Fruit fly (Drosophila melanogaster) S2 (cell line): Measurements from ENCODE around the gene Ilp8.
A peak's percentile ranks its signal among the peaks of the same experiment; 100 is the strongest.

Experiments used
- CG8478 ChIP-seq: fragments of >200 bp; optimal IDR thresholded peaks from 2 replicates; lab custom pipeline; 2018
- CTCF ChIP-seq, 2 experiments: fragments of >200 bp; optimal IDR thresholded peaks; 2 replicates each; lab custom pipeline; 2018

The Ilp8 gene

DNA sequence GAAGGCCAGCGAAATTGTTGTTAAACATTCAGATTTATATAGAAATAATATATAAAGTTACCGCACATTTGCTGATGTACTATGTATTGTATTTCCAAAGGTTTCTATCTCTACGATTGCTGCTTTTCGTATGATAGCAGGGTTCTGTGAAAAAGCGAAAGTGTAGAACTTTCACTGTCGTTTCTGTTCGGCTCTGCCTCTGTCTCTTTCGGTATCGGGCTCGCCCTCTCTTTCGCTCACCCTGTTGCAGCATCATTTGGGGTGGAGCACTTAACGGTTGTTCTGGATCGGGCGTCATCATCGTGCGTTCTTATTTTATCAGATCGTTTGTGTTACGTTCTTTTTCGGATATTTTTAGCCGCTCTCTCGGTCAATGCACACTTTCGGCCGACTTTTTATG is 1.4 kb upstream of the Ilp8 start:
- TF ChIP-seq CTCF (optimal IDR thresholded peaks at IDR 0.05; lab: Kevin White, UChicago), result no peak
- TF ChIP-seq CG8478 (lab: Kevin White, UChicago), result no peak

DNA sequence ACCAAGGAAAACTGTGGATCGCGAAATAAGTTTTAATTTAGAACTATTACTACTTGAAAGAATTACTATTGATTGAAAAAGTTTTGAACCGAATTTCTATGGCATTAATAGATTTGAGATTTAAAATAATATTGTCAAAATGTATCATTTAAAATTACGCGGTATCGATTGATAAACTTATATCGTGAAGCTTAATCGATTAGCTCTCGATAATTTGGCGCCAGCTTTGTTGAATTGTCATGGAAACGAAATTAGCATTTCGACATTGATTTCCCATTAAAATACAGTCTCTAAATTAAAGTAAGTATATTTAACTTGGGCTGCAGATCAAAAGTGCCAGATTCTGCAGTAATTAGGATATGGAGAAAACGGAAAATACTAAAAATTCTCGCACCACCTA is 4.6 kb downstream of the Ilp8 start, which contains the start of gene CG7730:
Gene CG7730, plus strand, starts transcription at position 206 of the 400 bp plus-strand sequence.
- TF ChIP-seq CG8478 (lab: Kevin White, UChicago) (no peak), CTCF (optimal IDR thresholded peaks at IDR 0.05; lab: Kevin White, UChicago) (no peak)

DNA sequence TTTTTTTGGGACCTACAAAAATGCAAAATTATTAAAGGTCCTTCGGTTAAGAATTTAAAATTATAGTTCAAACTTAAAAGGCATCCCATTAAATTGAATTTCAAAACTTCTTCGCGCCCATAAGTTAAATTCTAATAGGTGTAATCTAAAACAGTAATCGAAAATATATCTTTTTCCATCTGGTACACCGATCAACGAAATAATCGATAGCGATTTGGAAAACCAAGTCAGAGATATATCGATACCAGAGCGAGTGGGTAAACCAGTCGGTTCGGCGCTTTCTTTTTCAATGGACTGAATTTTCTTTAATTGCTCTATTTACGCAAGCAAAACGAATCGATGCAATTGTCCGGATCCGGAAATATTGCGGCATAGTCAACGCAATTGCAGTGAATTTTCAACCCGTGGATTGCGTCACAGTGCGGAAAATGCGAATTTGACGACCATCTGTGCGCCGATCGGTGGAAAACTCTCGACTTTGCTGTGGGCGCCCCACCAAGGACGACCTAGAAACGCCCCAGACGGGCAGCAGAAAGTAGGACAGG is 7.7 kb downstream of the Ilp8 start, which contains the start of gene Fit2:
Gene Fit2, plus strand, starts transcription at position 234 of the 545 bp plus-strand sequence.
- TF ChIP-seq CTCF (optimal IDR thresholded peaks at IDR 0.05; lab: Kevin White, UChicago) (no peak), CG8478 (lab: Kevin White, UChicago) (no peak)

DNA sequence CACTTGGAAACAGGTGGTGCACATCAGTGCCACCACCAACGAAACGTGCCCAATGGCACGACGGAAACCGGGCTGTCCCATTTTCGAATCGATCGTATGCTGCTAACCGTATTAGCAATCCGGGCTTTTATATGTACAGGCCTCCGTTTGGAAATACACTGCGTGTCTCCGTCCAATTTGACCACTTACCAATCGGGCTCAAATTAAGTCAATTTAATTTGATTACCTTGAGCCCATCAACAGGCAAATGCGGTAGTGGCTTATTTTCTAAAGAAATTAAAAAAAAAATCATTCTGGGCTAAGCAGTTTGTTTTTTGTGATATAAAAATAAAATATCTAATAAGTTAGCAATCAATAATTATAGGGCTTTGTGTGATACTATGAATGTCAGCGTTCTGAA is 8.2 kb downstream of the Ilp8 start, which contains the start of gene a10:
Gene a10, minus strand, starts transcription at position 101 of the 400 bp plus-strand sequence.
- TF ChIP-seq CG8478 (lab: Kevin White, UChicago) (no peak), CTCF (optimal IDR thresholded peaks at IDR 0.05; lab: Kevin White, UChicago) (no peak)

DNA sequence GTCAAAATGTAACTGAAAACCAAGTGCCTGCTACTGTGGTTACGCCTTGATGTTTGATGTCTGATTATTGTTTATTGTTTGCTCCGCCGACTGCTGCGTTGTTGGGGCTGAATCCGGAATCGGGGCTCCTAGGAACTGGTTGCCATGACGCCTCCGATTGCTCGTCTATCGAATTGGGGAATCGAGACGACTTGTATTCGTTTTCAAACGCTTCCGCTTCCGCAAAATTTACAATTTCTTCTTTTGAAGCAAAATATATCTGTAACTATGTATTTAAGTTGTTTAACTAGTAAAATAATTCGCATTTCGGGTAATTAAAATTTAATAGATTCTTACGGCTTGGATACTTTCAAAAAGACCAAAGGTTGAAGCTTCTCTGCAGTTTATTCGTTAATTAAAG is 9.1 kb downstream of the Ilp8 start, which contains the start of gene CG6652:
Gene CG6652, minus strand, starts transcription at position 101 of the 400 bp plus-strand sequence.
- no peak for TF ChIP-seq CG8478 (lab: Kevin White, UChicago)
- TF ChIP-seq CTCF (optimal IDR thresholded peaks at IDR 0.05; lab: Kevin White, UChicago), result no peak

DNA sequence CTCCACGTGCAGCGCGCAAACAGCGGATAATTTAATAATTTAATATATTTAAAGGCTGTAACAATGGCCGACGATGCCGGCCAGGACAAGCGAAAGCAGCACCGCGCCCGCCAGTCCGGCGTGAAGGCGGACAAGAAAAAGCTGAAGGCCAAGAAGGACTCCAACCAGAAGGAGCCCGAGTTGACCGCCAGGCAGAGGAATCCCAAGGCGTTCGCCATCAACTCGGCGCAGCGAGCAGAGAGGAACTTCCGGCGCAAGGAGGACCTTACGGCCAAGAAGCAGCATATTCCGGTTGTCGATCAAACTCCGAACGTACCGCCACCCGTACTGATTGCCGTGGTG is 15.3 kb downstream of the Ilp8 start:
- TF ChIP-seq CG8478 (lab: Kevin White, UChicago), result no peak
- TF ChIP-seq CTCF (optimal IDR thresholded peaks at IDR 0.05; lab: Kevin White, UChicago), result no peak

DNA sequence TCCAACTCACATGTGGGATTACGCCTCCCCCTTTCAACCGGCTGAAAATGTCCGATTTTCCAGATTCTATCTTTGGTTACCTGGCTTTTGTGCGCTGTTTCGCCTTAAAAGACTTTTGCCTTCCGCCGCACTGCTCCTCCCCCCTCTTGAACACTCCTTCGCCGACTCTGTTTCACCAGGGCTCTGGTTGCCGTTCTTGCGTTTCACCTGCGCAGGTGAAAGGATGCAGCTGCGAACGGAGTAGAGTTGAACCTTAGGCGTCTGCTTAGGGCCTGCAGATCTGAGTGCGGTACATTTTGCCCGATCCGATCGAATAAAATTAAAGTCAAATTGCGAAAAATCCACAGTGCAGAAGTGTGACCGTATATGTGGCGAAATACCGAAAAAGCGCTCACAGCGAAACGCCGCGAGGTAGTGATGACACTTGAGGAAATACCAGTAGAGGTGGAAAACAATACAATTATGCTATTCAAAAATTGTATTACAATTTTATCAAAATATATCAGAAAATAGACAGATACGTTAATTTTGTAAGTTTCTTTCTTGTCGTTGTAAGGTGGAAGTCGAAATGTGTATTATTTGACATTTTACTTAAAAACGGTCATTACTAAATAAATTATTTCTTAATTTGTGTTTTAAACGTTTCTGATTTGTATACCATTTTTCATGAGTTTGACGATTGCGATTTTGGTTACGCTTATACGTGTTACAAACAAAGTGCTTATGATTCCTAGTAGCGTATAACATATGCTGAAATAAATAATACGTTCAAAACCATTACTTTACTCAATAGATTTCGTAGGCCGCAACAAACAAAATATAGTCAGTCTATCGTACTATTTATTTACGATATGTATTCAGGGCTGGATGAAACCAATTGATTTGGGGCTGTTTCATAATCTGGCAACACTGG is 16.0 kb downstream of the Ilp8 start, which contains the start of the genes CG6664 and CG7728:
Gene CG6664, minus strand, starts transcription at position 518 of the 913 bp plus-strand sequence.
Gene CG7728, plus strand, starts transcription at position 874 of the 913 bp plus-strand sequence.
- TF ChIP-seq CTCF (optimal IDR thresholded peaks at IDR 0.05; lab: Kevin White, UChicago) (no peak), CG8478 (lab: Kevin White, UChicago) (no peak)

DNA sequence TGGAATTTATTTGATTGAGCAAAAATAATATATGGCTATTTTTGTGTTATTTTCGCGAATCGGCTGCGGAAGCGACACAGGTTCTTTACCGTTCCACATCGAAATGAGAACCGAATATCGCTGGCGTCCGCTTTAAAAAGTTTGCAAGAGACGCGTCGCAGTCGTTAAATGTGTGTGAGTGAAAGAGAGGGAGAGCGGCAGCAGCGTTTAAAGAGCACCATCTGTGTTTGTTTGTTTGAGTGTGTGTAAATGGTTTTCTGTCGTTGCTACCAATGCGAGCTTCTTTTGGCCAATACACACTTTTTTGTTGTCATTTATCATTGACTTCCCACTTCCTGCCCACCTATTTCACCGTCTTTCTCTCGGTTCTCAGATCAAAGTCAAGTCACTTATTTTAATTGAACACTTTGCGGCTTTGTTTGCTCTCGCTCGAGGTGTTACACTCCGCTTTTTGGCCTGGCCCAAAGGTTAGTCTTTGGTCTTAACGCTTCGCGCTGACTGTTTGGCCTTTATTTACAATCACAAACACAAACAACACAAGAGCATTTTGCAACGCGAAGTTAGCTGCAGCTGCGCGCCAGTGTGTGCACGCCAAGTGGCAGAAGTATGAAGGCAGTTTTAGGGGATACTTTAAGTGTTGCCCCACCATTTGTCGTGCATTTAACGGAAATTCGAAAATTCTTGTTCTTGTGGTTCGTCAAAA is 19.7 kb downstream of the Ilp8 start, which contains the start of gene CG3764:
Gene CG3764, minus strand, starts transcription at position 549 of the 703 bp plus-strand sequence.
- TF ChIP-seq CG8478 (lab: Kevin White, UChicago) (no peak), CTCF (optimal IDR thresholded peaks at IDR 0.05; lab: Kevin White, UChicago) (peak in 1 of 2 experiments; percentile 27)

DNA sequence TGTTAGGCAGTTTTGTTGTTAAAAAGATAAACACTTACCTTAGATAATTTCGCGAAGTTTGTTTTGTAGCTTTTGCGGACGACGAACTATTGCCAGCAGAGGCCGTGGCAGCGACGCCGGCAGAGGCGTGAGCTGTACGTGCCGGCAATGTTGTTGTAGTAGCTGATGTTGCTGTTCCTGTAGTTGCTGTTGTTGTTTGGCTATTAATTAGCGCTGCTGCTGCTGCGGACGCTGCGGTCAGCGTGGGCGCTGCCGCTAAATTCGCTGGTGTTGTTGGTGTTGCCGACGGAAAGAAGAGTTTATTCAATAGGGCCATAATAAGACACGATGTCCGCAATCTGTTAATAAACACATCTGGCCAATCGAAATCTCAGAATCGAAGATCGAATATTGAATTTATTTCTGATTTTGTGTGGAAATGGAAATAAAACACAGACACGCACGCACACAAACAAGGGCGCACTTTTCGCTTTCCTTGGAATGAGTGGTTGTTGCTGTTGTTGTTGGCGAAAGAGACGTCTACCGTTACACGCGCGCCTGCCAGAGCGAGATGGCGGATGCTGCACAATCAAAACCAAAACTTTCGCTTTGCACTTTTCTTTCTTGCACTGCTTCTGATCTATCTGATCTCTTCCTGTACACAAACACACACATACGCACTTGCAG is 20.4 kb downstream of the Ilp8 start:
- TF ChIP-seq CTCF (optimal IDR thresholded peaks at IDR 0.05; lab: Kevin White, UChicago), result no peak
- TF ChIP-seq CG8478 (lab: Kevin White, UChicago), result no peak

DNA sequence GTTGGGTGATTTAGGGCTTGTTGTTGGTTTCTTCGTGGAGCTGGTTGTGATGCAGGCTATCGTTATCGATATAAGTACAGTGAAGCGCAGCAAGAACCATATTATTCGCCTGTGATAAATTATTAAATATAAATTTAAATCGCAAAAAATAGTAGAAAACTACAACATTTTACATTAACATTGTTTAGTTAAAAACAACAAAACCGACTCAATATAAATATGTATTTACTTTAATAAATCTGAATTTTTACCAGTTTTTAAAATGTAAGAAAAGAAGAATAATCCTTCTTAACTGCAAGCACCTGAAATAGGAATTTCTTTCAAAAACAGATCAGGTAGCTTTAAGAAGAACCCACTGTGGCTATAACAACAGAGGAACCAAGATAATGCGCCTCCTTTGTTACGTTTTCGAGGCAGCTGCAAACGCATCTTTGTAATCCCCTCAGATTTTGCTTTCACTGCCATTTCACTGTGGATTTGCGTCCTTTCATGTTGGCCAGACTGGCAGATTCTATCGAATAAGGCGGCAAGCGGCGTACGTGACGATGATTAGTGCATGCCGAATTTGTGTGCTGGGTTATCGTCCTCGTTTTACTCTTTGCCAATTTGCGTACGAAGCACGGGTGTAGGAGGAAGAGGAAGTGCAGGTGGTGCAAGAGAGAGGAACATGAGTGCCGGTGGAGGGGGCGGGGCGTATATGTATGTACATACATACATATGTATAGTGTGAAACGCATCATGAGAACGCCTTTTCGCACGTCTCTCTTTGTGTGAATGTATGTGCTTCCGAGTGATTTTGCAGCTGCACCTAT is 21.2 kb downstream of the Ilp8 start:
- no peak for TF ChIP-seq CTCF (optimal IDR thresholded peaks at IDR 0.05; lab: Kevin White, UChicago)
- TF ChIP-seq CG8478 (lab: Kevin White, UChicago), result no peak

DNA sequence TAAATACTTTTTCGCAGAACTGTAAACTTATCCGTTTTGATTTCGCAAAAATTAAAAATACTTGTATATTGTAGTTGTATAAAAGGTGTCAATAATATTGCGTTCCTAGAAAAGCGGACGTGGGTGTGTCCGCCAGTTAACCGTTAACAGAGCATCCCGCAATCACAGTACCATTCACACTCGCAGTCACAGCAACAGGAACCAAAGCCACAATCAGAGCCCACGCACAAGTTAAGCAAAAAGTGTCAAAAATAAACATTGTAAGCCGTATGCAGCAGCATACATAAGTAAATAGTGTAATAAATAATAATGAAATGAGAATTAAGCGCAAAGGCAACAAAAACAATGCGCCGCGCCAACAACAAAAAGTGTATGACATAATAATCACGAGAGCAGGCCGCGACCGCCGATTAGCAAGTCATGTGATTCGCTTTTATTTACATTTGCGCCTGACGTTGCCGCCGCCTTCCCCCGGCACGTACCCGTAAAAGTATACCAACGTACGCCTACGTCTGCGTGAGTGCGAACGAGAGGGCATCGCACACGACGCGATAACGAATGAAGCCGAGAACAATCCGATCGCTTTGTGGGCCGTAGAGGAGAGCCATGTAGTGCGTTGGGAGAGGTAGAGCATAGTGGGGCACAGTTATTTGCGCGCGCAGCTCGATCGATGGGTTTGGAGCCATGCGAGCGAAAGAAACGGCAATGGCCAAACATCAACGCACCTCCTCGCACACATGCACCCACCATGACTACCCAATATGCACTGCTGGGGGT is 22.0 kb downstream of the Ilp8 start:
- TF ChIP-seq CTCF (optimal IDR thresholded peaks at IDR 0.05; lab: Kevin White, UChicago) (no peak), CG8478 (lab: Kevin White, UChicago) (no peak)

DNA sequence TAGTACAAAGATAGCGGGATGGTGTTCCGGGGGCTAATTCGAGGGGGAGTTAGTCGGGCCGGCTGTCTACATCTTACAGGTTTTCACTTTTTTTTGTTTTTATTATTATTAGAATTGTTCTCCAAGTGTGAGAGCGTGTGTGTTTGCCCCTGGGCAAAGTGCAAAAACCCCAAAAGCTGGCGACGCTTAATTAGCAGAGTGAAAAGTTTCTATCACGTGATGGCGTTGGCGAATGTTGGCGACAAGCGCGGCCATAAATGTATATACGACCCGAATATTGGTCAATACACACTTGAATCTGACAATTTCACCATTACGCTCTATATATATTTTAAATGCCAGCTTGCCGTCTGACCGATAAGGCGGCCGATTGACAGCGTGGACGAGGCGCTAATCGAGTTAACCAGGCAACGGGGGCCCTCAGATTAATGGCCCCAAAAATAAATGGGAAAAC is 22.9 kb downstream of the Ilp8 start:
- no peak for TF ChIP-seq CTCF (optimal IDR thresholded peaks at IDR 0.05; lab: Kevin White, UChicago)
- TF ChIP-seq CG8478 (lab: Kevin White, UChicago), result no peak
